Worm (Caenorhabditis elegans) whole organism, young adult: ENCODE results near the gene thk-1.

ENCODE experiments used
- F49E8.2 ChIP-seq: sonication (generic microtip); optimal IDR thresholded peaks from 3 replicates; lab custom pipeline; 2017; ENCODE audit warnings: missing genetic modification characterization, mild to moderate bottlenecking, missing compliant biosample characterization, antibody characterized with exemption, moderate library complexity; ENCODE audit not compliant: insufficient read depth
- F57A8.1 ChIP-seq: fragments of 200-800 bp; sonication (Bioruptor generic); optimal IDR thresholded peaks from 2 replicates; lab custom pipeline; 2018; ENCODE audit warnings: mild to moderate bottlenecking, missing genetic modification characterization, moderate library complexity, missing compliant biosample characterization
- K12H6.12 ChIP-seq: fragments of 200-800 bp; sonication (Bioruptor generic); optimal IDR thresholded peaks from 2 replicates; lab custom pipeline; 2018; ENCODE audit warnings: mild to moderate bottlenecking, missing genetic modification characterization, missing compliant biosample characterization
- Y67H2A.10 ChIP-seq: fragments of 200-800 bp; sonication (Bioruptor generic); conservative IDR thresholded peaks from 2 replicates; pipeline ENCODE4 v1.3.6; 2022; ENCODE audit warnings: missing genetic modification reagents, missing genetic modification characterization, missing compliant biosample characterization
- bed-1 ChIP-seq: fragments of 200-800 bp; sonication (Bioruptor generic); IDR thresholded peaks from 2 replicates; pipeline ENCODE4 v1.3.6; 2022; ENCODE audit warnings: missing genetic modification reagents, missing genetic modification characterization, missing compliant biosample characterization
- cebp-1 ChIP-seq, 2 experiments: fragments of 200-800 bp in 1 of 2; sonication (Bioruptor generic) in 1 of 2; sonication (generic microtip) in 1 of 2; IDR thresholded peaks in 1 of 2; optimal IDR thresholded peaks in 1 of 2; 2 replicates each; pipeline versions ENCODE4 v1.3.6 to Lab custom; 2017 to 2022; ENCODE audit warnings: missing compliant biosample characterization in 2 of 2, missing genetic modification characterization in 2 of 2, mild to moderate bottlenecking in 1 of 2, missing genetic modification reagents in 1 of 2, moderate library complexity in 1 of 2
- cebp-2 ChIP-seq: fragments of 200-800 bp; sonication (Bioruptor generic); IDR thresholded peaks from 2 replicates; pipeline ENCODE4 v1.3.6; 2022; ENCODE audit warnings: missing genetic modification characterization, missing compliant biosample characterization
- ceh-27 ChIP-seq: fragments of 200-800 bp; sonication (Bioruptor generic); optimal IDR thresholded peaks from 2 replicates; lab custom pipeline; 2018; ENCODE audit warnings: mild to moderate bottlenecking, missing genetic modification characterization, moderate library complexity, missing compliant biosample characterization
- ceh-58 ChIP-seq: fragments of 200-800 bp; sonication (Bioruptor generic); IDR thresholded peaks from 2 replicates; pipeline ENCODE4 v1.3.6; 2022; ENCODE audit warnings: missing genetic modification characterization, missing compliant biosample characterization
- ceh-79 ChIP-seq: sonication (generic microtip); optimal IDR thresholded peaks from 2 replicates; lab custom pipeline; 2017; ENCODE audit warnings: mild to moderate bottlenecking, missing genetic modification characterization, missing compliant biosample characterization
- ceh-91 ChIP-seq: fragments of 200-800 bp; sonication (Bioruptor generic); IDR thresholded peaks from 2 replicates; pipeline ENCODE4 v1.3.6; 2022; ENCODE audit warnings: missing genetic modification reagents, missing genetic modification characterization, missing compliant biosample characterization
- chd-7 ChIP-seq: sonication (generic microtip); optimal IDR thresholded peaks from 2 replicates; lab custom pipeline; 2016; ENCODE audit warnings: mild to moderate bottlenecking, missing genetic modification characterization, moderate library complexity, missing compliant biosample characterization
- dpff-1 ChIP-seq: sonication (generic microtip); optimal IDR thresholded peaks from 2 replicates; lab custom pipeline; 2017; ENCODE audit warnings: mild to moderate bottlenecking, missing genetic modification characterization, missing compliant biosample characterization
- efl-1 ChIP-seq: fragments of 150-350 bp; optimal IDR thresholded peaks from 2 replicates; lab custom pipeline; 2014; ENCODE audit warnings: missing biosample characterization, missing genetic modification reagents, missing genetic modification characterization
- egl-18 ChIP-seq: fragments of 200-800 bp; sonication (Bioruptor generic); IDR thresholded peaks from 2 replicates; pipeline ENCODE4 v1.3.6; 2022; ENCODE audit warnings: missing genetic modification reagents, missing genetic modification characterization, missing compliant biosample characterization
- egl-44 ChIP-seq: fragments of 200-800 bp; sonication (Bioruptor generic); IDR thresholded peaks from 2 replicates; pipeline ENCODE4 v1.3.6; 2022; ENCODE audit warnings: missing genetic modification reagents, missing genetic modification characterization, missing compliant biosample characterization
- ekl-4 ChIP-seq: fragments of 200-800 bp; sonication (Bioruptor generic); IDR thresholded peaks from 2 replicates; pipeline ENCODE4 v1.3.6; 2022; ENCODE audit warnings: missing genetic modification reagents, missing genetic modification characterization, missing compliant biosample characterization
- him-1 ChIP-seq: sonication (generic microtip); optimal IDR thresholded peaks from 2 replicates; lab custom pipeline; 2016; ENCODE audit warnings: missing genotype, missing genetic modification reagents, missing genetic modification characterization, missing compliant biosample characterization
- hlh-26 ChIP-seq: fragments of 200-800 bp; sonication (Bioruptor generic); conservative IDR thresholded peaks from 2 replicates; pipeline ENCODE4 v1.3.6; 2022; ENCODE audit warnings: missing genetic modification reagents, missing genetic modification characterization, missing compliant biosample characterization
- lsy-27 ChIP-seq: sonication (generic microtip); optimal IDR thresholded peaks from 2 replicates; lab custom pipeline; 2017; ENCODE audit warnings: missing genetic modification characterization, mild to moderate bottlenecking, missing compliant biosample characterization, antibody characterized with exemption, missing genotype, borderline replicate concordance; ENCODE audit not compliant: insufficient read depth
- nfya-1 ChIP-seq: sonication (generic microtip); optimal IDR thresholded peaks from 2 replicates; lab custom pipeline; 2017; ENCODE audit warnings: antibody characterized with exemption, missing compliant biosample characterization, missing genetic modification characterization, borderline replicate concordance; ENCODE audit not compliant: insufficient read depth
- nfyb-1 ChIP-seq: fragments of 200-800 bp; sonication (Bioruptor generic); IDR thresholded peaks from 2 replicates; pipeline ENCODE4 v1.3.6; 2022; ENCODE audit warnings: missing genetic modification reagents, missing genetic modification characterization, missing compliant biosample characterization
- nhr-120 ChIP-seq: fragments of 200-800 bp; sonication (Bioruptor generic); IDR thresholded peaks from 2 replicates; pipeline ENCODE4 v1.3.6; 2022; ENCODE audit warnings: missing genetic modification characterization, missing compliant biosample characterization
- nhr-90 ChIP-seq: sonication (generic microtip); optimal IDR thresholded peaks from 2 replicates; lab custom pipeline; 2016; ENCODE audit warnings: missing genotype, mild to moderate bottlenecking, missing genetic modification characterization, missing compliant biosample characterization
- pbrm-1 ChIP-seq: fragments of 200-800 bp; sonication (Bioruptor generic); IDR thresholded peaks from 2 replicates; pipeline ENCODE4 v1.3.6; 2022; ENCODE audit warnings: missing genetic modification reagents, missing genetic modification characterization, missing compliant biosample characterization
- rcor-1 ChIP-seq: fragments of 200-800 bp; sonication (Bioruptor generic); IDR thresholded peaks from 2 replicates; pipeline ENCODE4 v1.3.6; 2022; ENCODE audit warnings: missing genetic modification reagents, missing genetic modification characterization, missing compliant biosample characterization
- rec-8 ChIP-seq, 2 experiments: sonication (generic microtip); optimal IDR thresholded peaks; 2 replicates each; lab custom pipeline; 2016; ENCODE audit warnings: mild to moderate bottlenecking in 2 of 2, missing genetic modification characterization in 2 of 2, missing genetic modification reagents in 2 of 2, missing genotype in 2 of 2, missing biosample characterization in 1 of 2, missing compliant biosample characterization in 1 of 2, moderate library complexity in 1 of 2
- rpc-1 ChIP-seq, 2 experiments: fragments of 150-350 bp in 1 of 2; sonication (generic microtip) in 1 of 2; optimal IDR thresholded peaks; 2 replicates each; lab custom pipeline; 2014 to 2018; ENCODE audit warnings: missing biosample characterization in 1 of 2, missing genetic modification characterization in 1 of 2, missing genetic modification reagents in 1 of 2, missing genotype in 1 of 2
- unc-62 ChIP-seq: fragments of 150-350 bp; optimal IDR thresholded peaks from 2 replicates; lab custom pipeline; 2014; ENCODE audit warnings: missing biosample characterization, missing genetic modification reagents, missing genetic modification characterization
- ztf-28 ChIP-seq: fragments of 200-800 bp; sonication (Bioruptor generic); IDR thresholded peaks from 2 replicates; pipeline ENCODE4 v1.3.6; 2022; ENCODE audit warnings: missing genetic modification reagents, missing genetic modification characterization, missing compliant biosample characterization
- ztf-3 ChIP-seq: fragments of 200-800 bp; sonication (Bioruptor generic); optimal IDR thresholded peaks from 2 replicates; lab custom pipeline; 2018; ENCODE audit warnings: mild to moderate bottlenecking, missing genetic modification characterization, missing compliant biosample characterization

Gene thk-1

ce11 chrIV:10235279-10235829, 46.0 kb downstream of the thk-1 start, which contains the start of gene ech-9:
TSS of gene ech-9 (minus strand) at chrIV:10235329.
- TF ChIP-seq ceh-79 (tag; lab: Kevin White, UChicago) = no peak
- no peak for TF ChIP-seq cebp-1 (GFP tag; IDR thresholded peaks at IDR 0.05; lab: Robert Waterston, UW)
- no peak for TF ChIP-seq cebp-1 (tag; optimal IDR thresholded peaks at IDR 0.05; lab: Kevin White, UChicago)
- TF ChIP-seq ceh-91 = no peak
- TF ChIP-seq ztf-28 (GFP tag; lab: Robert Waterston, UW) = no peak
- TF ChIP-seq rcor-1 = no peak
- TF ChIP-seq hlh-26 (GFP tag; lab: Robert Waterston, UW) = no peak
- no peak for TF ChIP-seq ztf-3 (GFP tag; lab: Kevin White, UChicago)
- no peak for TF ChIP-seq him-1 (tag; lab: Kevin White, UChicago)
- TF ChIP-seq bed-1 (GFP tag; lab: Robert Waterston, UW) = no peak
- no peak for TF ChIP-seq dpff-1
- no peak for TF ChIP-seq K12H6.12 (tag; lab: Kevin White, UChicago)
- TF ChIP-seq Y67H2A.10 (GFP tag; lab: Robert Waterston, UW) = no peak
- TF ChIP-seq F57A8.1 (GFP tag; lab: Kevin White, UChicago) = no peak
- TF ChIP-seq rpc-1 (optimal IDR thresholded peaks at IDR 0.05; lab: Kevin White, UChicago) = no peak
- no peak for TF ChIP-seq rpc-1 (tag; optimal IDR thresholded peaks at IDR 0.05; lab: Kevin White, UChicago)
- TF ChIP-seq nfya-1 = no peak
- TF ChIP-seq chd-7 = no peak

ce11 chrIV:10232456-10232855, 48.9 kb downstream of the thk-1 start, which contains the start of gene F01G10.4:
TSS of gene F01G10.4 (minus strand) at chrIV:10232556.
- TF ChIP-seq rpc-1 (optimal IDR thresholded peaks at IDR 0.05; lab: Kevin White, UChicago) (no peak), rpc-1 (tag; optimal IDR thresholded peaks at IDR 0.05; lab: Kevin White, UChicago) (no peak), nhr-90 (no peak), rec-8 (tag; optimal IDR thresholded peaks at IDR 0.05; lab: Kevin White, UChicago) (no peak), nfyb-1 (GFP tag; lab: Robert Waterston, UW) (no peak), nhr-120 (GFP tag; lab: Robert Waterston, UW) (no peak), bed-1 (GFP tag; lab: Robert Waterston, UW) (no peak), ceh-79 (tag; lab: Kevin White, UChicago) (no peak), ceh-27 (GFP tag; lab: Kevin White, UChicago) (no peak)

- TF ChIP-seq egl-44 (no peak), rpc-1 (optimal IDR thresholded peaks at IDR 0.05; lab: Kevin White, UChicago) (no peak), rpc-1 (tag; optimal IDR thresholded peaks at IDR 0.05; lab: Kevin White, UChicago) (no peak), egl-18 (GFP tag; lab: Robert Waterston, UW) (no peak), lsy-27 (tag; lab: Kevin White, UChicago) (no peak), F49E8.2 (no peak), ceh-58 (GFP tag; lab: Robert Waterston, UW) (no peak), nfyb-1 (GFP tag; lab: Robert Waterston, UW) (no peak), pbrm-1 (GFP tag; lab: Robert Waterston, UW) (no peak), cebp-2 (no peak), ekl-4 (GFP tag; lab: Robert Waterston, UW) (no peak), unc-62 (GFP tag; lab: Kevin White, UChicago) (no peak), efl-1 (GFP tag; lab: Kevin White, UChicago) (no peak)
These were observed 50.4 kb downstream of the thk-1 start, which contains the start of gene F01G10.5 for ce11 chrIV:10230971-10231370. TSS of gene F01G10.5 (minus strand) at chrIV:10231071.
